Fruit fly (Drosophila melanogaster) whole organism, embryonic: ENCODE results near the gene Snx1.

Experiments
- Adf1 ChIP-seq: fragments of 200-800 bp; sonication (Bioruptor generic); IDR thresholded peaks from 2 replicates; pipeline ENCODE4 v1.3.6; 2022; ENCODE audit warnings: missing biosample characterization, missing genetic modification characterization
- Aef1 ChIP-seq: fragments of 200-800 bp; sonication (Bioruptor generic); IDR thresholded peaks from 3 replicates; pipeline ENCODE4 v1.3.6; 2022; ENCODE audit warnings: missing biosample characterization, missing genetic modification characterization
- Atf3 ChIP-seq: fragments of 200-800 bp; sonication (Bioruptor generic); optimal IDR thresholded peaks from 3 replicates; lab custom pipeline; 2016; ENCODE audit warnings: missing biosample characterization, missing genetic modification characterization
- Awh ChIP-seq: fragments of 200-800 bp; sonication (Bioruptor generic); IDR thresholded peaks from 2 replicates; pipeline ENCODE4, ENCODE4 v1.3.6; 2022; ENCODE audit warnings: missing biosample characterization, missing genetic modification characterization
- Blimp-1 ChIP-seq: fragments of 200-800 bp; sonication (Bioruptor generic); optimal IDR thresholded peaks from 3 replicates; lab custom pipeline; 2018; ENCODE audit warnings: missing biosample characterization, missing genetic modification characterization, mild to moderate bottlenecking, moderate library complexity, missing genetic modification reagents
- CG12104 ChIP-seq: fragments of 200-800 bp; sonication (Bioruptor generic); optimal IDR thresholded peaks from 3 replicates; lab custom pipeline; 2016; ENCODE audit warnings: missing biosample characterization, missing genetic modification characterization
- CG12769 ChIP-seq: fragments of 200-800 bp; sonication (Bioruptor generic); optimal IDR thresholded peaks from 2 replicates; lab custom pipeline; 2019; ENCODE audit warnings: missing biosample characterization, mild to moderate bottlenecking, missing genetic modification characterization, moderate library complexity
- CG13287 ChIP-seq: fragments of 200-800 bp; sonication (Bioruptor generic); IDR thresholded peaks from 2 replicates; pipeline ENCODE4 v1.3.6; 2022; ENCODE audit warnings: missing biosample characterization, missing genetic modification characterization; ENCODE audit not compliant: partially characterized antibody
- CG16813 ChIP-seq: fragments of 200-800 bp; sonication (Bioruptor generic); IDR thresholded peaks from 3 replicates; pipeline ENCODE4 v1.3.6; 2022; ENCODE audit warnings: missing biosample characterization, missing genetic modification characterization; ENCODE audit not compliant: partially characterized antibody
- CG17385 ChIP-seq: fragments of 200-800 bp; sonication (Bioruptor generic); optimal IDR thresholded peaks from 3 replicates; lab custom pipeline; 2018; ENCODE audit warnings: missing biosample characterization, mild to moderate bottlenecking, missing genetic modification characterization
- CG17568 ChIP-seq: fragments of 200-800 bp; sonication (Bioruptor generic); optimal IDR thresholded peaks from 2 replicates; lab custom pipeline; 2018; ENCODE audit warnings: missing biosample characterization, mild to moderate bottlenecking, missing genetic modification characterization, moderate library complexity
- CG2116 ChIP-seq: fragments of 200-800 bp; sonication (Bioruptor generic); optimal IDR thresholded peaks from 3 replicates; lab custom pipeline; 2018; ENCODE audit warnings: missing biosample characterization, mild to moderate bottlenecking, missing genetic modification characterization
- CG2199 ChIP-seq: fragments of 200-800 bp; sonication (Bioruptor generic); IDR thresholded peaks from 3 replicates; pipeline ENCODE4 v1.3.6; 2022; ENCODE audit warnings: missing biosample characterization, missing genetic modification characterization
- CG4328 ChIP-seq: fragments of 200-800 bp; sonication (Bioruptor generic); optimal IDR thresholded peaks from 3 replicates; lab custom pipeline; 2017; ENCODE audit warnings: missing biosample characterization, missing genetic modification reagents, missing genetic modification characterization
- CG5180 ChIP-seq: fragments of 200-800 bp; sonication (Bioruptor generic); optimal IDR thresholded peaks from 3 replicates; lab custom pipeline; 2017; ENCODE audit warnings: missing biosample characterization, missing genetic modification characterization, mild to moderate bottlenecking, moderate library complexity, missing genetic modification reagents
- CG6654 ChIP-seq: fragments of 200-800 bp; sonication (Bioruptor generic); optimal IDR thresholded peaks from 2 replicates; lab custom pipeline; 2017; ENCODE audit warnings: missing biosample characterization, mild to moderate bottlenecking, missing genetic modification characterization
- CG7745 ChIP-seq: fragments of 200-800 bp; sonication (Bioruptor generic); optimal IDR thresholded peaks from 2 replicates; lab custom pipeline; 2018; ENCODE audit warnings: missing biosample characterization, mild to moderate bottlenecking, missing genetic modification characterization, moderate library complexity
- Dbx ChIP-seq: fragments of 200-800 bp; sonication (Bioruptor generic); IDR thresholded peaks from 3 replicates; pipeline ENCODE4 v1.3.6; 2022; ENCODE audit warnings: missing biosample characterization, missing genetic modification characterization
- Deaf1 ChIP-seq: fragments of 200-800 bp; optimal IDR thresholded peaks from 3 replicates; lab custom pipeline; 2019; ENCODE audit warnings: missing biosample characterization, mild to moderate bottlenecking, missing genetic modification characterization, moderate library complexity
- Hmr ChIP-seq: fragments of 200-800 bp; sonication (Bioruptor generic); optimal IDR thresholded peaks from 3 replicates; lab custom pipeline; 2017; ENCODE audit warnings: mild to moderate bottlenecking, missing biosample characterization, missing genetic modification reagents, missing genetic modification characterization
- Jarid2 ChIP-seq: fragments of 200-800 bp; sonication (Bioruptor generic); optimal IDR thresholded peaks from 3 replicates; lab custom pipeline; 2017; ENCODE audit warnings: mild to moderate bottlenecking, missing biosample characterization, missing genetic modification reagents, missing genetic modification characterization
- Med ChIP-seq: fragments of 200-800 bp; sonication (Bioruptor generic); peaks from one replicate; lab custom pipeline; 2016; ENCODE audit warnings: missing biosample characterization, missing genetic modification characterization, mild to moderate bottlenecking, inconsistent platforms, moderate library complexity
- Myb ChIP-seq: fragments of 200-800 bp; sonication (Bioruptor generic); optimal IDR thresholded peaks from 2 replicates; lab custom pipeline; 2016; ENCODE audit warnings: missing biosample characterization, missing genetic modification characterization
- Oli ChIP-seq: fragments of 200-800 bp; sonication (Bioruptor generic); optimal IDR thresholded peaks from 2 replicates; lab custom pipeline; 2018; ENCODE audit warnings: missing biosample characterization, mild to moderate bottlenecking, missing genetic modification characterization, moderate library complexity
- Ssrp ChIP-seq: fragments of 200-800 bp; sonication (Bioruptor generic); optimal IDR thresholded peaks from 2 replicates; lab custom pipeline; 2018; ENCODE audit warnings: missing biosample characterization, mild to moderate bottlenecking, missing genetic modification characterization, moderate library complexity
- abd-A ChIP-seq: fragments of 200-800 bp; sonication (Bioruptor generic); optimal IDR thresholded peaks from 3 replicates; lab custom pipeline; 2019; ENCODE audit warnings: missing biosample characterization, mild to moderate bottlenecking, missing genetic modification characterization, moderate library complexity
- aop ChIP-seq: fragments of 200-800 bp; sonication (Bioruptor generic); IDR thresholded peaks from 2 replicates; pipeline ENCODE4 v1.3.6; 2022; ENCODE audit warnings: missing biosample characterization, missing genetic modification characterization
- chinmo ChIP-seq: fragments of 200-800 bp; sonication (Bioruptor generic); IDR thresholded peaks from 4 replicates; pipeline ENCODE4 v1.3.6; 2022; ENCODE audit warnings: missing biosample characterization, missing genetic modification characterization; ENCODE audit not compliant: partially characterized antibody
- chm ChIP-seq: fragments of 200-800 bp; sonication (Bioruptor generic); IDR thresholded peaks from 2 replicates; pipeline ENCODE4 v1.3.6; 2022; ENCODE audit warnings: missing biosample characterization, missing genetic modification characterization
- crol ChIP-seq: fragments of 200-800 bp; sonication (Bioruptor generic); IDR thresholded peaks from 2 replicates; pipeline ENCODE4 v1.3.6; 2022; ENCODE audit warnings: missing biosample characterization, missing genetic modification characterization
- hb ChIP-seq: fragments of 200-800 bp; sonication (Bioruptor generic); IDR thresholded peaks from 3 replicates; pipeline ENCODE4 v1.3.6; 2022; ENCODE audit warnings: missing biosample characterization, missing genetic modification characterization; ENCODE audit not compliant: partially characterized antibody
- hkb ChIP-seq, 2 experiments: fragments of 200-800 bp in 1 of 2; fragments of >200 bp in 1 of 2; sonication (Bioruptor generic) in 1 of 2; IDR thresholded peaks in 1 of 2; optimal IDR thresholded peaks in 1 of 2; 2 replicates each; pipeline versions ENCODE4 v1.3.6 to Lab custom; 2017 to 2022; ENCODE audit warnings: missing biosample characterization in 1 of 2, missing genetic modification characterization in 1 of 2
- insv ChIP-seq, 2 experiments: fragments of 200-800 bp; sonication (Bioruptor generic); optimal IDR thresholded peaks; 3 replicates each; lab custom pipeline; 2016 to 2018; ENCODE audit warnings: missing biosample characterization in 2 of 2, missing genetic modification characterization in 2 of 2
- lola ChIP-seq, 3 experiments: fragments of >200 bp in 2 of 3; fragments of 200-800 bp in 1 of 3; sonication (Bioruptor generic) in 1 of 3; optimal IDR thresholded peaks; 2 replicates each; lab custom pipeline; 2017 to 2019; ENCODE audit warnings: missing biosample characterization in 3 of 3, missing genetic modification characterization in 3 of 3, mild to moderate bottlenecking in 1 of 3, moderate library complexity in 1 of 3
- pros ChIP-seq: fragments of 200-800 bp; sonication (Bioruptor generic); optimal IDR thresholded peaks from 3 replicates; lab custom pipeline; 2019; ENCODE audit warnings: missing biosample characterization, mild to moderate bottlenecking, missing genetic modification characterization, moderate library complexity
- sd ChIP-seq: fragments of 200-800 bp; sonication (Bioruptor generic); optimal IDR thresholded peaks from 3 replicates; lab custom pipeline; 2018; ENCODE audit warnings: missing biosample characterization, mild to moderate bottlenecking, missing genetic modification characterization, moderate library complexity
- sqz ChIP-seq: fragments of 200-800 bp; sonication (Bioruptor generic); optimal IDR thresholded peaks from 3 replicates; lab custom pipeline; 2018; ENCODE audit warnings: missing biosample characterization, mild to moderate bottlenecking, missing genetic modification characterization
- sr ChIP-seq: fragments of 200-800 bp; sonication (Bioruptor generic); IDR thresholded peaks from 3 replicates; pipeline ENCODE4 v1.3.6; 2022; ENCODE audit warnings: missing biosample characterization, missing genetic modification characterization
- stc ChIP-seq: fragments of 200-800 bp; sonication (Bioruptor generic); IDR thresholded peaks from 2 replicates; pipeline ENCODE4 v1.3.6; 2022; ENCODE audit warnings: missing biosample characterization, missing genetic modification characterization
- vvl ChIP-seq: fragments of 200-800 bp; sonication (Bioruptor generic); IDR thresholded peaks from 2 replicates; pipeline ENCODE4 v1.3.6; 2022; ENCODE audit warnings: missing biosample characterization, missing genetic modification characterization
- z ChIP-seq: fragments of 200-800 bp; sonication (Bioruptor generic); IDR thresholded peaks from 3 replicates; pipeline ENCODE4 v1.3.6; 2022; ENCODE audit warnings: missing biosample characterization, missing genetic modification characterization
- zen ChIP-seq: fragments of 200-800 bp; sonication (Bioruptor generic); optimal IDR thresholded peaks from 3 replicates; lab custom pipeline; 2018; ENCODE audit warnings: missing biosample characterization, mild to moderate bottlenecking, missing genetic modification characterization, moderate library complexity
- zen2 ChIP-seq: fragments of 200-800 bp; sonication (Bioruptor generic); IDR thresholded peaks from 3 replicates; pipeline ENCODE4 v1.3.6; 2022; ENCODE audit warnings: missing biosample characterization, missing genetic modification characterization; ENCODE audit not compliant: partially characterized antibody

Gene Snx1

DNA sequence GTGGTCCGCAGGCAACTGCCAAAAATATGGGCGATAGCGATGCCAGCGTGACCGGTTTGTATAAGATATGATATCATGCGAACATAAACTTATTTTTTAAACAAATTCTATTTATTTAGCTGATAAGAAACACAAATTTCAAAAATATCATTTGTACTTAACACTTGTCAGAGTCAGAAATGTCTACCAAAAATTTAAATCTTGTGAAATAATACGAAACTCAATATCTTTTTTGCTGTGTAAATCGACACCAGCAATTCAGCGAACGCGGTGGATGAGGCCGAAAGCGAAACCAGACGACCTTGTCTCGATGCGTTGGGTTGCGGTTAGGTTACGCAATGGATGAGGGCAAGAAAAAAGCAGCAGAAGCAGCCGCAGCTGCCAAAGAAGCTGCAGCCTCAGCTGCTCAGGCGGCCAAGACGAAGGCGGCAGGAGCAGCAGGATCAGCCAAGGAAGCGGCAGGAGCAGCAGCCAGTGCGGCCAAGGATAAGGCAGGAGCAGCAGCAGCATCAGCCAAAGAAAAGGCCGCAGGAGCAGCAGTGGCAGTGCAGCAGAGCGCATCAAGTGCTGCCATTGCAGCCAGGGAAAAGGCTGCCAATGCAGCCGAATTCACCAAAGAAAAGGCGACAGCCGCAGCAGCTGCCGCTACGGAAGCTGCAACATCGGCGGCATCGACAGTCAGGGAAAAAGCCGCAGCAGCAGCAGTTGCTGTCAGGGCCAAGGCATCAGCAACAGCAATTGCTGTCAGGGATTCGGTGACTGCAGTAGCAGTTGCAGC lies 32.8 kb upstream of the Snx1 start, which contains the start of gene CG31952 (continued):
- TF ChIP-seq Aef1 (GFP tag; lab: Robert Waterston, UW) (peak; percentile 49; the same call in 2 of the 3 replicates), CG6654 (GFP tag; lab: Kevin White, UChicago) (no peak)

DNA sequence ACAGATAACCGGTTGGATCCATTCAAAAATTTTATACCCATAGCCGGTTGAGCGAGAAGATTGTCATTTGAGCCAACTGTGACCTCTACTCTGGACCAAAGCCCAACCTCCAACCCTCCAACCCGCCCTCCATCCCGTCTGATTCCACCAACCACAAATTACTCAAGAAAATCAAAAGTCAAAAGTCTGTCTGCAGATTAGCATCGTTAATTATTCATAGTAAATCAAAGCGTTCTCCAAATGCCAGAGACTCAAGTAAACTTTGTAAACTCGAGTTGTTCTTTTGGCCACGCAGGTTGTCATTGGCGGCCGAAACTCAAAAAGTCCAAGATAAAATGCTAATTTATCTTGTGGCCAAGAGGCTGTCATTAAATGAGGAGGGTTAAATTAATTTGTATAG lies 31.9 kb upstream of the Snx1 start:
- TF ChIP-seq CG7745 (tag; lab: Kevin White, UChicago) (peak; percentile 87), z (GFP tag; lab: Robert Waterston, UW) (peak; percentile 76), Blimp-1 (GFP tag; lab: Kevin White, UChicago) (peak; percentile 45), Atf3 (GFP tag; lab: Kevin White, UChicago) (no peak), sd (tag; lab: Kevin White, UChicago) (peak; percentile 33), CG16813 (no peak), crol (GFP tag; lab: Robert Waterston, UW) (0 out of 2 replicates have a peak, but pooled peaks have one; percentile 8), Oli (tag; lab: Kevin White, UChicago) (no peak), abd-A (tag; lab: Kevin White, UChicago) (peak; percentile 80), vvl (GFP tag; lab: Robert Waterston, UW) (peak; percentile 44), chinmo (GFP tag; lab: Robert Waterston, UW) (0 out of 4 replicates have a peak, but pooled peaks have one; percentile 33), pros (GFP tag; lab: Kevin White, UChicago) (peak; percentile 76), CG12769 (tag; lab: Kevin White, UChicago) (peak; percentile 81), Awh (GFP tag; lab: Robert Waterston, UW) (peak; percentile 29; the same call in 1 of the 2 replicates)

dm6 chr2L:3422753-3423152 lies 26.7 kb upstream of the Snx1 start:
- TF ChIP-seq chm (GFP tag; lab: Robert Waterston, UW) (peak; percentile 43; the same call in 1 of the 2 replicates), Dbx (GFP tag; lab: Robert Waterston, UW) (0 out of 3 replicates have a peak, but pooled peaks have one; percentile 29), CG4328 (GFP tag; lab: Kevin White, UChicago) (no peak), Jarid2 (GFP tag; lab: Kevin White, UChicago) (peak; percentile 78), Med (GFP tag; lab: Kevin White, UChicago) (peak; percentile 63), hkb (optimal IDR thresholded peaks at IDR 0.05; lab: Kevin White, UChicago) (no peak), hkb (GFP tag; IDR thresholded peaks at IDR 0.05; lab: Robert Waterston, UW) (no peak), CG5180 (peak; percentile 98), Adf1 (GFP tag; lab: Robert Waterston, UW) (peak; percentile 49; the same call in 1 of the 2 replicates), zen (no peak), sqz (peak; percentile 17), sr (0 out of 3 replicates have a peak, but pooled peaks have one; percentile 17), CG2116 (GFP tag; lab: Kevin White, UChicago) (no peak), CG13287 (GFP tag; lab: Robert Waterston, UW) (peak; percentile 28; the same call in 1 of the 2 replicates), Myb (no peak), CG2199 (GFP tag; lab: Robert Waterston, UW) (0 out of 3 replicates have a peak, but pooled peaks have one; percentile 16), CG12104 (GFP tag; lab: Kevin White, UChicago) (no peak), stc (peak; percentile 42; the same call in 1 of the 2 replicates), CG17385 (GFP tag; lab: Kevin White, UChicago) (no peak), Hmr (GFP tag; lab: Kevin White, UChicago) (no peak), insv (GFP tag; optimal IDR thresholded peaks at IDR 0.05; lab: Kevin White, UChicago) (peak in 1 of 2 experiments; percentile 87), Deaf1 (tag; lab: Kevin White, UChicago) (peak; percentile 42), hb (GFP tag; lab: Robert Waterston, UW) (no peak), Ssrp (tag; lab: Kevin White, UChicago) (no peak), aop (GFP tag; lab: Robert Waterston, UW) (0 out of 2 replicates have a peak, but pooled peaks have one; percentile 25), CG17568 (GFP tag; lab: Kevin White, UChicago) (peak; percentile 26), zen2 (GFP tag; lab: Robert Waterston, UW) (0 out of 3 replicates have a peak, but pooled peaks have one; percentile 25), chinmo (GFP tag; lab: Robert Waterston, UW) (peak; percentile 85; the same call in 2 of the 4 replicates), lola (GFP tag; optimal IDR thresholded peaks at IDR 0.05; lab: Kevin White, UChicago) (no peak)
